Worm (Caenorhabditis elegans) whole organism, L2 larva: ENCODE results near the gene pph-2.

Experiments used
- ama-1 ChIP-seq: fragments of 150-350 bp; optimal IDR thresholded peaks from 2 replicates; lab custom pipeline; 2018; ENCODE audit warnings: inconsistent platforms
- lin-11 ChIP-seq: fragments of 150-350 bp; sonication (generic microtip); optimal IDR thresholded peaks from 2 replicates; lab custom pipeline; 2014; ENCODE audit warnings: missing biosample characterization, missing genetic modification characterization, inconsistent platforms, mixed read lengths
- sma-9 ChIP-seq, 2 experiments: fragments of 150-350 bp in 1 of 2; sonication (generic microtip) in 1 of 2; optimal IDR thresholded peaks; 2 replicates each; lab custom pipeline; 2014 to 2016; ENCODE audit warnings: missing genetic modification characterization in 2 of 2, mild to moderate bottlenecking in 1 of 2, missing biosample characterization in 1 of 2, missing compliant biosample characterization in 1 of 2, missing genetic modification reagents in 1 of 2, moderate library complexity in 1 of 2
- unc-62 ChIP-seq: fragments of 150-350 bp; optimal IDR thresholded peaks from 2 replicates; lab custom pipeline; 2014; ENCODE audit warnings: missing biosample characterization, missing genetic modification reagents, missing genetic modification characterization
- ztf-11 ChIP-seq: sonication (generic microtip); optimal IDR thresholded peaks from 2 replicates; lab custom pipeline; 2017; ENCODE audit warnings: missing biosample characterization, missing genetic modification characterization

- TF ChIP-seq sma-9 (GFP tag; optimal IDR thresholded peaks at IDR 0.05; lab: Kevin White, UChicago) (no peak), sma-9 (tag; optimal IDR thresholded peaks at IDR 0.05; lab: Kevin White, UChicago) (no peak), unc-62 (GFP tag; lab: Kevin White, UChicago) (no peak), ama-1 (lab: Kevin White, UChicago) (no peak), lin-11 (no peak), ztf-11 (tag; lab: Kevin White, UChicago) (no peak)
Observed at ce11 chrIV:11859995-11860605, 17.5 kb downstream of the pph-2 start, which contains the start of gene mob-1.
